Fruit fly (Drosophila melanogaster) Kc167 (cell line): ENCODE results near the gene CG13060.

Source experiments
- Myc ChIP-seq: fragments of >200 bp; optimal IDR thresholded peaks from 2 replicates; lab custom pipeline; 2017; ENCODE audit warnings: missing external identifiers
- psq ChIP-seq: fragments of >200 bp; optimal IDR thresholded peaks from 2 replicates; lab custom pipeline; 2017; ENCODE audit warnings: missing external identifiers
- ttk ChIP-seq: sonication (Bioruptor generic); optimal IDR thresholded peaks from 2 replicates; lab custom pipeline; 2017; ENCODE audit warnings: missing external identifiers

- TF ChIP-seq psq (no peak), Myc (lab: Kevin White, UChicago) (no peak), ttk (lab: Kevin White, UChicago) (no peak)
These were observed 8.7 kb downstream of the CG13060 start, which contains the start of gene CG13058 for dm6 chr3L:16328207-16328891.
